Fruit fly (Drosophila melanogaster): Measurements from ENCODE around the gene Hcs.
A peak's percentile ranks its signal among the peaks of the same experiment; 100 is the strongest.

The Hcs gene

dm6 chr3R:5523070-5523637, 48.5 kb downstream of the Hcs start, which contains the start of the genes CG43845 and Nmdar1 (continued):
- no peak for TF ChIP-seq D (optimal IDR thresholded peaks at IDR 0.05)
- TF ChIP-seq D (GFP tag; optimal IDR thresholded peaks at IDR 0.05) = no peak
- TF ChIP-seq CG12769 (tag; optimal IDR thresholded peaks at IDR 0.05) = peak; percentile 7
- TF ChIP-seq sug (tag; optimal IDR thresholded peaks at IDR 0.05) = no peak
- TF ChIP-seq CG16813 (GFP tag; IDR thresholded peaks at IDR 0.05; ENCODE audit: partially characterized antibody) = no peak
- TF ChIP-seq pum (GFP tag; optimal IDR thresholded peaks at IDR 0.05) = no peak
- no peak for TF ChIP-seq slp2 (GFP tag; optimal IDR thresholded peaks at IDR 0.05)
- no peak for TF ChIP-seq tna (GFP tag; IDR thresholded peaks at IDR 0.05; ENCODE audit: partially characterized antibody)
- TF ChIP-seq Jarid2 (GFP tag; optimal IDR thresholded peaks at IDR 0.05) = peak; percentile 0
- peak; percentile 57 to 61 for TF ChIP-seq Trl (optimal IDR thresholded peaks at IDR 0.05)
- TF ChIP-seq Trl (GFP tag; optimal IDR thresholded peaks at IDR 0.05) = peak; percentile 17
- TF ChIP-seq CG10959 (GFP tag; IDR thresholded peaks at IDR 0.05) = 0 out of 2 replicates have a peak, but pooled peaks have one; percentile 26
- no peak for TF ChIP-seq br (optimal IDR thresholded peaks at IDR 0.05)
- TF ChIP-seq Dp (GFP tag; optimal IDR thresholded peaks at IDR 0.05) = no peak
- TF ChIP-seq CG13287 (GFP tag; IDR thresholded peaks at IDR 0.05; ENCODE audit: partially characterized antibody) = peak; percentile 68
- TF ChIP-seq Asciz (GFP tag; optimal IDR thresholded peaks at IDR 0.05) = no peak
- no peak for TF ChIP-seq CG10654 (GFP tag; optimal IDR thresholded peaks at IDR 0.05)
- peak; percentile 98 for TF ChIP-seq Adf1 (GFP tag; IDR thresholded peaks at IDR 0.05)
- TF ChIP-seq CG7372 (GFP tag; IDR thresholded peaks at IDR 0.05) = peak; percentile 68; the same call in 1 of the 2 replicates
- TF ChIP-seq CG3838 (GFP tag; optimal IDR thresholded peaks at IDR 0.05) = no peak
- no peak for TF ChIP-seq CG10267 (tag; optimal IDR thresholded peaks at IDR 0.05)
- no peak for TF ChIP-seq CG30403 (GFP tag; optimal IDR thresholded peaks at IDR 0.05)
- TF ChIP-seq CG15514 (GFP tag; optimal IDR thresholded peaks at IDR 0.05) = peak; percentile 19
- no peak for TF ChIP-seq pho (GFP tag; optimal IDR thresholded peaks at IDR 0.05)
- TF ChIP-seq CG1647 (GFP tag; optimal IDR thresholded peaks at IDR 0.05) = no peak
- TF ChIP-seq CG15269 (tag; optimal IDR thresholded peaks at IDR 0.05) = no peak
- TF ChIP-seq B-H2 (GFP tag; optimal IDR thresholded peaks at IDR 0.05) = no peak
- TF ChIP-seq zen2 (GFP tag; IDR thresholded peaks at IDR 0.05; ENCODE audit: partially characterized antibody) = peak; percentile 71; the same call in 2 of the 3 replicates
- TF ChIP-seq CG43689 (GFP tag; IDR thresholded peaks at IDR 0.05) = no peak
- TF ChIP-seq Dfd (GFP tag; optimal IDR thresholded peaks at IDR 0.05) = no peak
- TF ChIP-seq dimm (GFP tag; IDR thresholded peaks at IDR 0.05) = no peak
- no peak for TF ChIP-seq CG2199 (GFP tag; IDR thresholded peaks at IDR 0.05)
- peak; percentile 39 for TF ChIP-seq Fer1 (GFP tag; optimal IDR thresholded peaks at IDR 0.05)
- TF ChIP-seq CG8281 (tag; optimal IDR thresholded peaks at IDR 0.05) = no peak
- peak; percentile 12; the same call in 1 of the 2 replicates for TF ChIP-seq bbx (GFP tag; IDR thresholded peaks at IDR 0.05; ENCODE audit: partially characterized antibody)
- TF ChIP-seq cg (GFP tag; optimal IDR thresholded peaks at IDR 0.05) = peak; percentile 5
- TF ChIP-seq lmd (GFP tag; IDR thresholded peaks at IDR 0.05) = no peak
- no peak for TF ChIP-seq hbn (GFP tag; IDR thresholded peaks at IDR 0.05; ENCODE audit: partially characterized antibody)
- no peak for TF ChIP-seq klu (GFP tag; IDR thresholded peaks at IDR 0.05)
- TF ChIP-seq CG14965 (GFP tag; optimal IDR thresholded peaks at IDR 0.05; ENCODE audit: borderline replicate concordance) = no peak
- no peak for TF ChIP-seq sens-2 (GFP tag; IDR thresholded peaks at IDR 0.05)
- TF ChIP-seq CG9609 (GFP tag; optimal IDR thresholded peaks at IDR 0.05) = no peak
- TF ChIP-seq CG11085 (GFP tag; IDR thresholded peaks at IDR 0.05) = no peak
- TF ChIP-seq CG16779 (GFP tag; IDR thresholded peaks at IDR 0.05) = 0 out of 2 replicates have a peak, but pooled peaks have one; percentile 33
- TF ChIP-seq Bdp1 (GFP tag; optimal IDR thresholded peaks at IDR 0.05) = no peak
- peak; percentile 69; the same call in 2 of the 3 replicates for TF ChIP-seq CG34224 (GFP tag; IDR thresholded peaks at IDR 0.05; ENCODE audit: partially characterized antibody)
- peak; percentile 89 for TF ChIP-seq ewg (GFP tag; optimal IDR thresholded peaks at IDR 0.05)
- no peak for TF ChIP-seq slou (GFP tag; optimal IDR thresholded peaks at IDR 0.05)
- TF ChIP-seq CG10979 (tag; optimal IDR thresholded peaks at IDR 0.05) = no peak
- TF ChIP-seq CG3847 (GFP tag; IDR thresholded peaks at IDR 0.05) = no peak
- no peak for TF ChIP-seq HmgD (GFP tag; optimal IDR thresholded peaks at IDR 0.05)

All from whole organism, embryonic.